Fruit fly (Drosophila melanogaster): ENCODE results near the gene Gapvd1.

Gapvd1 gene

DNA sequence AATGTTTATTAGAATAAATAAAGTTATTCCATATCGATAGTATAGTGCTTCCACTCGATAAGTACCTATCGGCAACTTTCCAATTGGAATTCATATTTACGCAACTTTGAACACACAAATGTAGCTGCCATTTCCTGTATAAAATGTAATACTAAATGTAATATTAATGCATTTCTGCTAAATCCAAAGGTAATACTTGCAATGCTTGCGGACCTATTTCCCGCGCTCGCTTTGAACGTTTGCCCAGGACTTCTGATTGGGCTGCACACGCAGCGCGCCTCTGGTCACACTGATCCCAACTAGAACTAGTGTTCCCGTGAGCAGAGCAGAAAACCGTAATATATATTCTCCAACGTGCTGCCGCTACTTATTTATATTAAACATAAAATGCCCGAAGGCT lies 44.2 kb downstream of the Gapvd1 start, which contains the start of gene dlg1 (continued):
- TF ChIP-seq zen2 (GFP tag; IDR thresholded peaks at IDR 0.05; ENCODE audit: partially characterized antibody) (peak; percentile 10; the same call in 1 of the 3 replicates), knrl (GFP tag; IDR thresholded peaks at IDR 0.05; ENCODE audit: partially characterized antibody) (peak; percentile 72), CG10267 (tag; optimal IDR thresholded peaks at IDR 0.05) (peak; percentile 8), bab2 (GFP tag; optimal IDR thresholded peaks at IDR 0.05) (no peak), Bgb (GFP tag; IDR thresholded peaks at IDR 0.05; ENCODE audit: partially characterized antibody) (peak; percentile 65), vnd (GFP tag; IDR thresholded peaks at IDR 0.05; ENCODE audit: partially characterized antibody) (peak; percentile 56; the same call in 2 of the 3 replicates), gem (tag; optimal IDR thresholded peaks at IDR 0.05) (no peak), CG5245 (GFP tag; optimal IDR thresholded peaks at IDR 0.05) (no peak), CG15514 (GFP tag; optimal IDR thresholded peaks at IDR 0.05) (peak; percentile 97), CG14860 (GFP tag; IDR thresholded peaks at IDR 0.05; ENCODE audit: partially characterized antibody) (peak; percentile 65; the same call in 1 of the 3 replicates), CG14710 (tag; optimal IDR thresholded peaks at IDR 0.05) (peak; percentile 43), sens (GFP tag) (peak; percentile 55), gro (GFP tag; optimal IDR thresholded peaks at IDR 0.05) (no peak), onecut (GFP tag; IDR thresholded peaks at IDR 0.05) (no peak), bigmax (GFP tag; optimal IDR thresholded peaks at IDR 0.05) (peak; percentile 53), trem (tag; optimal IDR thresholded peaks at IDR 0.05) (peak; percentile 37), CG2116 (GFP tag; optimal IDR thresholded peaks at IDR 0.05) (peak; percentile 31), CG2712 (tag; optimal IDR thresholded peaks at IDR 0.05) (peak; percentile 10), mld (GFP tag; IDR thresholded peaks at IDR 0.05; ENCODE audit: partially characterized antibody) (peak; percentile 50; the same call in 1 of the 3 replicates), Scr (GFP tag; IDR thresholded peaks at IDR 0.05; ENCODE audit: partially characterized antibody) (peak; percentile 80), CG9817 (tag; optimal IDR thresholded peaks at IDR 0.05) (no peak), bbx (GFP tag; IDR thresholded peaks at IDR 0.05; ENCODE audit: partially characterized antibody) (peak; percentile 55), Myb (GFP tag; optimal IDR thresholded peaks at IDR 0.05) (no peak), YL-1 (GFP tag; optimal IDR thresholded peaks at IDR 0.05) (no peak), CG10321 (GFP tag; IDR thresholded peaks at IDR 0.05) (no peak), CG34224 (GFP tag; IDR thresholded peaks at IDR 0.05; ENCODE audit: partially characterized antibody) (peak; percentile 73; the same call in 2 of the 3 replicates), Pdp1 (GFP tag; optimal IDR thresholded peaks at IDR 0.05) (peak in 1 of 2 experiments; percentile 52), pzg (GFP tag; optimal IDR thresholded peaks at IDR 0.05) (peak; percentile 55), zen (tag; optimal IDR thresholded peaks at IDR 0.05) (peak; percentile 11), MBD-R2 (GFP tag; IDR thresholded peaks at IDR 0.05) (peak; percentile 56), luna (GFP tag; optimal IDR thresholded peaks at IDR 0.05) (no peak), BEAF-32 (GFP tag; optimal IDR thresholded peaks at IDR 0.05) (peak; percentile 69), CG30020 (tag; optimal IDR thresholded peaks at IDR 0.05) (peak; percentile 13), hbn (GFP tag; IDR thresholded peaks at IDR 0.05; ENCODE audit: partially characterized antibody) (peak; percentile 58), Opbp (GFP tag; IDR thresholded peaks at IDR 0.05; ENCODE audit: partially characterized antibody) (peak; percentile 54; the same call in 1 of the 3 replicates), CG18011 (GFP tag; optimal IDR thresholded peaks at IDR 0.05) (no peak), Side (GFP tag; optimal IDR thresholded peaks at IDR 0.05) (no peak), CG11456 (GFP tag; IDR thresholded peaks at IDR 0.05) (no peak), CG9797 (GFP tag; optimal IDR thresholded peaks at IDR 0.05) (peak; percentile 55), CG4424 (GFP tag; optimal IDR thresholded peaks at IDR 0.05) (no peak), amos (GFP tag; IDR thresholded peaks at IDR 0.05; ENCODE audit: partially characterized antibody) (peak; percentile 50; the same call in 1 of the 2 replicates), chinmo (GFP tag; IDR thresholded peaks at IDR 0.05; ENCODE audit: partially characterized antibody) (0 out of 4 replicates have a peak, but pooled peaks have one; percentile 49), Hmr (GFP tag; optimal IDR thresholded peaks at IDR 0.05) (no peak), CG17186 (GFP tag; optimal IDR thresholded peaks at IDR 0.05) (peak; percentile 4), Nf-YC (tag; optimal IDR thresholded peaks at IDR 0.05) (peak; percentile 57), CG12659 (GFP tag; optimal IDR thresholded peaks at IDR 0.05) (peak; percentile 25), CoRest (tag; optimal IDR thresholded peaks at IDR 0.05) (peak; percentile 32)

All from whole organism, embryonic.